Fruit fly (Drosophila melanogaster) whole organism, embryonic: ENCODE data around the gene CG14835.

Experiments used
- Awh ChIP-seq: fragments of 200-800 bp; sonication (Bioruptor generic); IDR thresholded peaks from 2 replicates; pipeline ENCODE4, ENCODE4 v1.3.6; 2022; ENCODE audit warnings: missing biosample characterization, missing genetic modification characterization
- C15 ChIP-seq: fragments of 200-800 bp; sonication (Bioruptor generic); IDR thresholded peaks from 3 replicates; pipeline ENCODE4 v1.3.6; 2022; ENCODE audit warnings: missing biosample characterization, missing genetic modification characterization
- CG10267 ChIP-seq: fragments of 200-800 bp; sonication (Bioruptor generic); optimal IDR thresholded peaks from 2 replicates; lab custom pipeline; 2018; ENCODE audit warnings: missing biosample characterization, mild to moderate bottlenecking, missing genetic modification characterization, moderate library complexity
- CG10431 ChIP-seq: fragments of 200-800 bp; sonication (Bioruptor generic); optimal IDR thresholded peaks from 3 replicates; lab custom pipeline; 2018; ENCODE audit warnings: missing biosample characterization, mild to moderate bottlenecking, missing genetic modification characterization
- CG12071 ChIP-seq: fragments of 200-800 bp; sonication (Bioruptor generic); optimal IDR thresholded peaks from 3 replicates; lab custom pipeline; 2018; ENCODE audit warnings: missing biosample characterization, mild to moderate bottlenecking, missing genetic modification characterization
- CG12155 ChIP-seq: fragments of 200-800 bp; sonication (Bioruptor generic); optimal IDR thresholded peaks from 3 replicates; lab custom pipeline; 2016; ENCODE audit warnings: missing biosample characterization, missing genetic modification characterization
- CG12659 ChIP-seq: fragments of 200-800 bp; sonication (Bioruptor generic); optimal IDR thresholded peaks from 3 replicates; lab custom pipeline; 2017; ENCODE audit warnings: mild to moderate bottlenecking, missing biosample characterization, missing genetic modification reagents, missing genetic modification characterization
- CG14860 ChIP-seq: fragments of 200-800 bp; sonication (Bioruptor generic); IDR thresholded peaks from 3 replicates; pipeline ENCODE4 v1.3.6; 2022; ENCODE audit warnings: missing biosample characterization, missing genetic modification characterization; ENCODE audit not compliant: partially characterized antibody
- CG15269 ChIP-seq: fragments of 200-800 bp; sonication (Bioruptor generic); optimal IDR thresholded peaks from 2 replicates; lab custom pipeline; 2018; ENCODE audit warnings: missing biosample characterization, mild to moderate bottlenecking, missing genetic modification characterization, moderate library complexity
- CG18599 ChIP-seq: fragments of 200-800 bp; sonication (Bioruptor generic); optimal IDR thresholded peaks from 3 replicates; lab custom pipeline; 2017; ENCODE audit warnings: missing biosample characterization, missing genetic modification characterization, mild to moderate bottlenecking, moderate library complexity, missing genetic modification reagents
- CG30403 ChIP-seq: fragments of 200-800 bp; sonication (Bioruptor generic); optimal IDR thresholded peaks from 3 replicates; lab custom pipeline; 2016; ENCODE audit warnings: missing biosample characterization, missing genetic modification characterization
- CG4404 ChIP-seq: fragments of 200-800 bp; sonication (Bioruptor generic); IDR thresholded peaks from 2 replicates; pipeline ENCODE4 v1.3.6; 2022; ENCODE audit warnings: missing biosample characterization, missing genetic modification characterization
- CG6254 ChIP-seq: fragments of 200-800 bp; sonication (Bioruptor generic); optimal IDR thresholded peaks from 3 replicates; lab custom pipeline; 2017; ENCODE audit warnings: mild to moderate bottlenecking, missing biosample characterization, missing genetic modification reagents, missing genetic modification characterization
- CG8388 ChIP-seq: fragments of 200-800 bp; sonication (Bioruptor generic); optimal IDR thresholded peaks from 2 replicates; lab custom pipeline; 2019; ENCODE audit warnings: missing biosample characterization, mild to moderate bottlenecking, missing genetic modification characterization, moderate library complexity
- CG8478 ChIP-seq: fragments of >200 bp; optimal IDR thresholded peaks from 2 replicates; lab custom pipeline; 2018
- CHES-1-like ChIP-seq: fragments of 200-800 bp; sonication (Bioruptor generic); optimal IDR thresholded peaks from 2 replicates; lab custom pipeline; 2016; ENCODE audit warnings: missing biosample characterization, missing genetic modification characterization
- GATAe ChIP-seq: fragments of 200-800 bp; sonication (Bioruptor generic); conservative IDR thresholded peaks from 2 replicates; pipeline ENCODE4 v1.3.6; 2022; ENCODE audit warnings: missing biosample characterization, missing genetic modification characterization
- HLH54F ChIP-seq: fragments of 200-800 bp; sonication (Bioruptor generic); optimal IDR thresholded peaks from 3 replicates; lab custom pipeline; 2016; ENCODE audit warnings: missing biosample characterization, missing genetic modification characterization
- Hsf ChIP-seq: fragments of 200-800 bp; sonication (Bioruptor generic); optimal IDR thresholded peaks from 3 replicates; lab custom pipeline; 2016; ENCODE audit warnings: missing biosample characterization, missing genetic modification characterization
- MESR4 ChIP-seq: fragments of 200-800 bp; sonication (Bioruptor generic); optimal IDR thresholded peaks from 2 replicates; lab custom pipeline; 2018; ENCODE audit warnings: missing biosample characterization, mild to moderate bottlenecking, missing genetic modification characterization, moderate library complexity
- NFAT ChIP-seq: fragments of 200-800 bp; sonication (Bioruptor generic); IDR thresholded peaks from 2 replicates; pipeline ENCODE4 v1.3.6; 2022; ENCODE audit warnings: missing biosample characterization, missing genetic modification characterization
- Opbp ChIP-seq: fragments of 200-800 bp; sonication (Bioruptor generic); IDR thresholded peaks from 3 replicates; pipeline ENCODE4 v1.3.6; 2022; ENCODE audit warnings: missing biosample characterization, missing genetic modification characterization; ENCODE audit not compliant: partially characterized antibody
- Sry-δ ChIP-seq: fragments of 200-800 bp; sonication (Bioruptor generic); optimal IDR thresholded peaks from 2 replicates; lab custom pipeline; 2016; ENCODE audit warnings: missing biosample characterization, missing genetic modification characterization
- TFAM ChIP-seq: fragments of 200-800 bp; sonication (Bioruptor generic); optimal IDR thresholded peaks from 2 replicates; lab custom pipeline; 2017; ENCODE audit warnings: missing biosample characterization, missing genetic modification characterization, inconsistent platforms
- al ChIP-seq: fragments of 200-800 bp; sonication (Bioruptor generic); IDR thresholded peaks from 2 replicates; pipeline ENCODE4 v1.3.6; 2022; ENCODE audit warnings: missing biosample characterization, missing genetic modification characterization
- bcd ChIP-seq: fragments of 200-800 bp; sonication (Bioruptor generic); optimal IDR thresholded peaks from 2 replicates; lab custom pipeline; 2017; ENCODE audit warnings: missing biosample characterization, mild to moderate bottlenecking, missing genetic modification characterization
- crol ChIP-seq: fragments of 200-800 bp; sonication (Bioruptor generic); IDR thresholded peaks from 2 replicates; pipeline ENCODE4 v1.3.6; 2022; ENCODE audit warnings: missing biosample characterization, missing genetic modification characterization
- cwo ChIP-seq: fragments of 200-800 bp; sonication (Bioruptor generic); optimal IDR thresholded peaks from 3 replicates; lab custom pipeline; 2017; ENCODE audit warnings: missing biosample characterization, missing genetic modification characterization, mild to moderate bottlenecking, moderate library complexity, missing genetic modification reagents
- danr ChIP-seq: fragments of 200-800 bp; sonication (Bioruptor generic); IDR thresholded peaks from 2 replicates; pipeline ENCODE4 v1.3.6; 2022; ENCODE audit warnings: missing biosample characterization, missing genetic modification characterization
- exex ChIP-seq: fragments of 200-800 bp; sonication (Bioruptor generic); optimal IDR thresholded peaks from 4 replicates; lab custom pipeline; 2018; ENCODE audit warnings: missing biosample characterization, mild to moderate bottlenecking, missing genetic modification characterization, moderate library complexity
- fu2 ChIP-seq: fragments of 200-800 bp; sonication (Bioruptor generic); optimal IDR thresholded peaks from 2 replicates; lab custom pipeline; 2016; ENCODE audit warnings: missing biosample characterization, missing genetic modification characterization
- gcm2 ChIP-seq: fragments of 200-800 bp; sonication (Bioruptor generic); optimal IDR thresholded peaks from 2 replicates; lab custom pipeline; 2016; ENCODE audit warnings: missing biosample characterization, missing genetic modification characterization
- grn ChIP-seq: fragments of 200-800 bp; sonication (Bioruptor generic); optimal IDR thresholded peaks from 3 replicates; lab custom pipeline; 2017; ENCODE audit warnings: missing biosample characterization, missing genetic modification characterization
- mirr ChIP-seq: fragments of 200-800 bp; sonication (Bioruptor generic); optimal IDR thresholded peaks from 3 replicates; lab custom pipeline; 2018; ENCODE audit warnings: missing biosample characterization, mild to moderate bottlenecking, missing genetic modification characterization
- nau ChIP-seq: fragments of 200-800 bp; sonication (Bioruptor generic); optimal IDR thresholded peaks from 3 replicates; lab custom pipeline; 2017; ENCODE audit warnings: missing biosample characterization, mild to moderate bottlenecking, missing genetic modification characterization, missing genetic modification reagents
- peb ChIP-seq: fragments of 200-800 bp; sonication (Bioruptor generic); IDR thresholded peaks from 2 replicates; pipeline ENCODE4 v1.3.6; 2022; ENCODE audit warnings: missing biosample characterization, missing genetic modification characterization
- psq ChIP-seq: fragments of 200-800 bp; sonication (Bioruptor generic); optimal IDR thresholded peaks from 2 replicates; lab custom pipeline; 2017; ENCODE audit warnings: missing biosample characterization, missing genetic modification characterization
- pzg ChIP-seq: fragments of 200-800 bp; sonication (Bioruptor generic); optimal IDR thresholded peaks from 3 replicates; lab custom pipeline; 2018; ENCODE audit warnings: missing biosample characterization, mild to moderate bottlenecking, missing genetic modification characterization, moderate library complexity
- sd ChIP-seq: fragments of 200-800 bp; sonication (Bioruptor generic); optimal IDR thresholded peaks from 3 replicates; lab custom pipeline; 2018; ENCODE audit warnings: missing biosample characterization, mild to moderate bottlenecking, missing genetic modification characterization, moderate library complexity
- sens ChIP-seq: fragments of 200-800 bp; sonication (Bioruptor generic); peaks from one replicate; lab custom pipeline; 2016; ENCODE audit warnings: missing biosample characterization, missing genetic modification characterization
- sens-2 ChIP-seq: fragments of 200-800 bp; sonication (Bioruptor generic); IDR thresholded peaks from 2 replicates; pipeline ENCODE4 v1.3.6; 2022; ENCODE audit warnings: missing biosample characterization, missing genetic modification characterization
- sug ChIP-seq: fragments of 200-800 bp; optimal IDR thresholded peaks from 2 replicates; lab custom pipeline; 2019; ENCODE audit warnings: missing biosample characterization, mild to moderate bottlenecking, missing genetic modification characterization, moderate library complexity
- usp ChIP-seq: fragments of >200 bp; optimal IDR thresholded peaks from 2 replicates; lab custom pipeline; 2017; ENCODE audit warnings: missing biosample characterization, missing genetic modification characterization
- vnd ChIP-seq: fragments of 200-800 bp; sonication (Bioruptor generic); IDR thresholded peaks from 3 replicates; pipeline ENCODE4 v1.3.6; 2022; ENCODE audit warnings: missing biosample characterization, missing genetic modification characterization; ENCODE audit not compliant: partially characterized antibody
- z ChIP-seq: fragments of 200-800 bp; sonication (Bioruptor generic); IDR thresholded peaks from 3 replicates; pipeline ENCODE4 v1.3.6; 2022; ENCODE audit warnings: missing biosample characterization, missing genetic modification characterization

Gene CG14835

dm6 chr3L:7422578-7422977, 14.7 kb downstream of the CG14835 start (continued):
- TF ChIP-seq NFAT (no peak), al (GFP tag; lab: Robert Waterston, UW) (no peak), mirr (peak; percentile 42), Opbp (GFP tag; lab: Robert Waterston, UW) (no peak), sd (tag; lab: Kevin White, UChicago) (no peak), CG12155 (GFP tag; lab: Kevin White, UChicago) (no peak), Sry-δ (no peak), fu2 (GFP tag; lab: Kevin White, UChicago) (no peak), CG30403 (GFP tag; lab: Kevin White, UChicago) (no peak), CG12071 (GFP tag; lab: Kevin White, UChicago) (peak; percentile 18), CHES-1-like (GFP tag; lab: Kevin White, UChicago) (no peak), crol (GFP tag; lab: Robert Waterston, UW) (peak; percentile 95), HLH54F (no peak)

- TF ChIP-seq nau (GFP tag; lab: Kevin White, UChicago) (no peak), CG14860 (peak; percentile 19; the same call in 1 of the 3 replicates)
Measured at dm6 chr3L:7404081-7404480, 33.2 kb downstream of the CG14835 start, which contains the start of gene CG8560. TSS of gene CG8560 (minus strand) at chr3L:7404181.

dm6 chr3L:7401972-7402371, 35.3 kb downstream of the CG14835 start:
- TF ChIP-seq CG10431 (GFP tag; lab: Kevin White, UChicago) (no peak), bcd (no peak), cwo (GFP tag; lab: Kevin White, UChicago) (no peak), Awh (GFP tag; lab: Robert Waterston, UW) (no peak), TFAM (GFP tag; lab: Kevin White, UChicago) (no peak), MESR4 (GFP tag; lab: Kevin White, UChicago) (no peak), vnd (GFP tag; lab: Robert Waterston, UW) (peak; percentile 52; the same call in 2 of the 3 replicates), exex (peak; percentile 89), sug (peak; percentile 46), CG6254 (GFP tag; lab: Kevin White, UChicago) (no peak), grn (GFP tag; lab: Kevin White, UChicago) (peak; percentile 27), CG12659 (GFP tag; lab: Kevin White, UChicago) (no peak), CG30403 (GFP tag; lab: Kevin White, UChicago) (no peak), CG18599 (GFP tag; lab: Kevin White, UChicago) (peak; percentile 13), GATAe (peak; percentile 26; the same call in 1 of the 2 replicates), z (no peak), sens (GFP tag; lab: Kevin White, UChicago) (peak; percentile 21)

- no peak for TF ChIP-seq pzg (GFP tag; lab: Kevin White, UChicago)
- peak; percentile 13 for TF ChIP-seq exex
- TF ChIP-seq, all 482 proteins: peak for 1
Measured at dm6 chr3L:7399770-7400169, 37.5 kb downstream of the CG14835 start, which contains the start of gene CG18417. TSS of gene CG18417 (plus strand) at chr3L:7400070.

DNA sequence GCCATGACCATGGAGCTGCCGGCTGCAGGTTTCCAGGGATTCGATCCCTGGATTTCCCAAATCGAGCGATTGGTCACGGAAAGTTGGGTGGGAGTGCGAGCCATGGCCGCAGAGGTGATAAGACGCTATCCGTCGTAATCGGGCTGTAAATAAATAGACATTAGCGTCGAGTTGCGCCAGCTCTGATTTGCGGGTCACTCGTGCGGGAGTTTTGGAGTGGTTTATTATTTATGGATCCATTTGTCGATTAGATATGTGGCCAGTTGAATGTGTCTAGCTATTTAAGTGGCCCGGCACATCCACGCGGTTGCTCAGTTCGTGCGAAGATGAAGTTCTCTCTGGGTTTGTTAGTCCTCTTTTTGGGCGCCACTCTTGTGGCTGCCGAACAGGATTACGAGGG, 39.3 kb downstream of the CG14835 start, which contains the start of gene CG8562:
Gene CG8562 (plus strand): TSS at position 307 of the 400 bp plus-strand sequence.
- TF ChIP-seq danr (no peak), C15 (GFP tag; lab: Robert Waterston, UW) (no peak), vnd (GFP tag; lab: Robert Waterston, UW) (peak; percentile 43; the same call in 2 of the 3 replicates), CG8388 (no peak), CG18599 (GFP tag; lab: Kevin White, UChicago) (no peak), Hsf (GFP tag; lab: Kevin White, UChicago) (no peak), peb (GFP tag; lab: Robert Waterston, UW) (no peak), CG6254 (GFP tag; lab: Kevin White, UChicago) (no peak), CG15269 (no peak), CG10267 (tag; lab: Kevin White, UChicago) (no peak), CG8478 (lab: Kevin White, UChicago) (no peak), CG4404 (GFP tag; lab: Robert Waterston, UW) (no peak), usp (GFP tag; lab: Kevin White, UChicago) (no peak), psq (GFP tag; lab: Kevin White, UChicago) (no peak), gcm2 (no peak), sens-2 (peak; percentile 69; the same call in 1 of the 2 replicates), pzg (GFP tag; lab: Kevin White, UChicago) (no peak)
